Fruit fly (Drosophila melanogaster) whole organism, embryonic: ENCODE results near the gene CG15414.

Experiments used
- ATbp ChIP-seq: fragments of 200-800 bp; sonication (Bioruptor generic); optimal IDR thresholded peaks from 2 replicates; lab custom pipeline; 2017; ENCODE audit warnings: missing biosample characterization, mild to moderate bottlenecking, missing genetic modification characterization, missing genetic modification reagents
- Adf1 ChIP-seq: fragments of 200-800 bp; sonication (Bioruptor generic); IDR thresholded peaks from 2 replicates; pipeline ENCODE4 v1.3.6; 2022; ENCODE audit warnings: missing biosample characterization, missing genetic modification characterization
- CG10267 ChIP-seq: fragments of 200-800 bp; sonication (Bioruptor generic); optimal IDR thresholded peaks from 2 replicates; lab custom pipeline; 2018; ENCODE audit warnings: missing biosample characterization, mild to moderate bottlenecking, missing genetic modification characterization, moderate library complexity
- CG10321 ChIP-seq: fragments of 200-800 bp; sonication (Bioruptor generic); IDR thresholded peaks from 2 replicates; pipeline ENCODE4 v1.3.6; 2022; ENCODE audit warnings: missing biosample characterization, missing genetic modification characterization
- CG11504 ChIP-seq: fragments of 200-800 bp; sonication (Bioruptor generic); optimal IDR thresholded peaks from 3 replicates; lab custom pipeline; 2019; ENCODE audit warnings: missing biosample characterization, mild to moderate bottlenecking, missing genetic modification characterization, moderate library complexity
- CG11695 ChIP-seq: fragments of 200-800 bp; sonication (Bioruptor generic); IDR thresholded peaks from 3 replicates; pipeline ENCODE4 v1.3.6; 2022; ENCODE audit warnings: missing biosample characterization, missing genetic modification characterization
- CG12391 ChIP-seq: fragments of 200-800 bp; sonication (Bioruptor generic); optimal IDR thresholded peaks from 3 replicates; lab custom pipeline; 2018; ENCODE audit warnings: missing biosample characterization, mild to moderate bottlenecking, missing genetic modification characterization, moderate library complexity
- CG14710 ChIP-seq: fragments of 200-800 bp; sonication (Bioruptor generic); optimal IDR thresholded peaks from 3 replicates; lab custom pipeline; 2019; ENCODE audit warnings: missing biosample characterization, mild to moderate bottlenecking, missing genetic modification characterization, moderate library complexity
- CG14965 ChIP-seq: fragments of 200-800 bp; sonication (Bioruptor generic); optimal IDR thresholded peaks from 2 replicates; lab custom pipeline; 2016; ENCODE audit warnings: missing biosample characterization, missing genetic modification characterization, borderline replicate concordance
- CG15514 ChIP-seq: fragments of 200-800 bp; sonication (Bioruptor generic); optimal IDR thresholded peaks from 3 replicates; lab custom pipeline; 2017; ENCODE audit warnings: missing biosample characterization, missing genetic modification characterization, mild to moderate bottlenecking, moderate library complexity, missing genetic modification reagents
- CG16815 ChIP-seq: fragments of 200-800 bp; sonication (Bioruptor generic); optimal IDR thresholded peaks from 3 replicates; lab custom pipeline; 2017; ENCODE audit warnings: missing biosample characterization, mild to moderate bottlenecking, missing genetic modification characterization
- CG30403 ChIP-seq: fragments of 200-800 bp; sonication (Bioruptor generic); optimal IDR thresholded peaks from 3 replicates; lab custom pipeline; 2016; ENCODE audit warnings: missing biosample characterization, missing genetic modification characterization
- CG3847 ChIP-seq: fragments of 200-800 bp; sonication (Bioruptor generic); IDR thresholded peaks from 2 replicates; pipeline ENCODE4 v1.3.6; 2022; ENCODE audit warnings: missing biosample characterization, missing genetic modification characterization
- CG42726 ChIP-seq: fragments of 200-800 bp; sonication (Bioruptor generic); IDR thresholded peaks from 2 replicates; pipeline ENCODE4 v1.3.6; 2022; ENCODE audit warnings: missing biosample characterization, missing genetic modification characterization; ENCODE audit not compliant: partially characterized antibody
- CG4424 ChIP-seq: fragments of 200-800 bp; sonication (Bioruptor generic); optimal IDR thresholded peaks from 3 replicates; lab custom pipeline; 2016; ENCODE audit warnings: missing biosample characterization, missing genetic modification characterization
- CG6254 ChIP-seq: fragments of 200-800 bp; sonication (Bioruptor generic); optimal IDR thresholded peaks from 3 replicates; lab custom pipeline; 2017; ENCODE audit warnings: mild to moderate bottlenecking, missing biosample characterization, missing genetic modification reagents, missing genetic modification characterization
- CG8089 ChIP-seq: fragments of 200-800 bp; sonication (Bioruptor generic); optimal IDR thresholded peaks from 3 replicates; lab custom pipeline; 2016; ENCODE audit warnings: missing biosample characterization, missing genetic modification characterization
- CrebB ChIP-seq: fragments of 200-800 bp; sonication (Bioruptor generic); optimal IDR thresholded peaks from 3 replicates; lab custom pipeline; 2018; ENCODE audit warnings: missing biosample characterization, mild to moderate bottlenecking, missing genetic modification characterization
- Dbx ChIP-seq: fragments of 200-800 bp; sonication (Bioruptor generic); IDR thresholded peaks from 3 replicates; pipeline ENCODE4 v1.3.6; 2022; ENCODE audit warnings: missing biosample characterization, missing genetic modification characterization
- Dp ChIP-seq: fragments of 200-800 bp; sonication (Bioruptor generic); optimal IDR thresholded peaks from 2 replicates; lab custom pipeline; 2018; ENCODE audit warnings: missing biosample characterization, mild to moderate bottlenecking, missing genetic modification characterization, moderate library complexity
- Ets65A ChIP-seq: fragments of 200-800 bp; sonication (Bioruptor generic); peaks from one replicate; lab custom pipeline; 2016; ENCODE audit warnings: missing biosample characterization, missing genetic modification characterization
- Fer1 ChIP-seq: fragments of 200-800 bp; sonication (Bioruptor generic); optimal IDR thresholded peaks from 2 replicates; lab custom pipeline; 2017; ENCODE audit warnings: missing biosample characterization, mild to moderate bottlenecking, missing genetic modification characterization
- HLH54F ChIP-seq: fragments of 200-800 bp; sonication (Bioruptor generic); optimal IDR thresholded peaks from 3 replicates; lab custom pipeline; 2016; ENCODE audit warnings: missing biosample characterization, missing genetic modification characterization
- Hmx ChIP-seq: fragments of 200-800 bp; sonication (Bioruptor generic); optimal IDR thresholded peaks from 2 replicates; lab custom pipeline; 2016; ENCODE audit warnings: missing biosample characterization, missing genetic modification characterization
- Max ChIP-seq: fragments of 200-800 bp; sonication (Bioruptor generic); optimal IDR thresholded peaks from 2 replicates; lab custom pipeline; 2016; ENCODE audit warnings: missing biosample characterization, mild to moderate bottlenecking, missing genetic modification characterization
- Meics ChIP-seq: fragments of 200-800 bp; sonication (Bioruptor generic); optimal IDR thresholded peaks from 2 replicates; lab custom pipeline; 2017; ENCODE audit warnings: missing biosample characterization, mild to moderate bottlenecking, missing genetic modification characterization
- NFAT ChIP-seq: fragments of 200-800 bp; sonication (Bioruptor generic); IDR thresholded peaks from 2 replicates; pipeline ENCODE4 v1.3.6; 2022; ENCODE audit warnings: missing biosample characterization, missing genetic modification characterization
- Nf-YA ChIP-seq: fragments of 200-800 bp; sonication (Bioruptor generic); IDR thresholded peaks from 2 replicates; pipeline ENCODE4 v1.3.6; 2022; ENCODE audit warnings: missing biosample characterization, missing genetic modification characterization
- Pdp1 ChIP-seq, 2 experiments: fragments of 200-800 bp; sonication (Bioruptor generic); optimal IDR thresholded peaks; 3 replicates each; lab custom pipeline; 2016; ENCODE audit warnings: missing biosample characterization in 2 of 2, missing genetic modification characterization in 2 of 2, mild to moderate bottlenecking in 1 of 2, moderate library complexity in 1 of 2
- Sox102F ChIP-seq: fragments of 200-800 bp; sonication (Bioruptor generic); optimal IDR thresholded peaks from 2 replicates; lab custom pipeline; 2018; ENCODE audit warnings: missing biosample characterization, mild to moderate bottlenecking, missing genetic modification characterization, moderate library complexity
- Xbp1 ChIP-seq: fragments of 200-800 bp; sonication (Bioruptor generic); optimal IDR thresholded peaks from 3 replicates; lab custom pipeline; 2016; ENCODE audit warnings: missing biosample characterization, mild to moderate bottlenecking, missing genetic modification characterization
- ap ChIP-seq: fragments of 200-800 bp; sonication (Bioruptor generic); IDR thresholded peaks from 2 replicates; pipeline ENCODE4 v1.3.6; 2022; ENCODE audit warnings: missing biosample characterization, missing genetic modification characterization
- bab2 ChIP-seq: fragments of 200-800 bp; sonication (Bioruptor generic); optimal IDR thresholded peaks from 2 replicates; lab custom pipeline; 2016; ENCODE audit warnings: missing biosample characterization, missing genetic modification characterization
- btn ChIP-seq: fragments of 200-800 bp; sonication (Bioruptor generic); optimal IDR thresholded peaks from 2 replicates; lab custom pipeline; 2016; ENCODE audit warnings: missing biosample characterization, missing genetic modification characterization
- cwo ChIP-seq: fragments of 200-800 bp; sonication (Bioruptor generic); optimal IDR thresholded peaks from 3 replicates; lab custom pipeline; 2017; ENCODE audit warnings: missing biosample characterization, missing genetic modification characterization, mild to moderate bottlenecking, moderate library complexity, missing genetic modification reagents
- dan ChIP-seq: fragments of 200-800 bp; sonication (Bioruptor generic); IDR thresholded peaks from 2 replicates; pipeline ENCODE4 v1.3.6; 2022; ENCODE audit warnings: missing biosample characterization, missing genetic modification characterization
- en ChIP-seq: fragments of 200-800 bp; sonication (Bioruptor generic); optimal IDR thresholded peaks from 2 replicates; lab custom pipeline; 2016; ENCODE audit warnings: missing biosample characterization, missing genetic modification characterization
- fru ChIP-seq: fragments of >200 bp; optimal IDR thresholded peaks from 2 replicates; lab custom pipeline; 2017
- h ChIP-seq: fragments of >200 bp; optimal IDR thresholded peaks from 2 replicates; lab custom pipeline; 2017
- hkb ChIP-seq, 2 experiments: fragments of 200-800 bp in 1 of 2; fragments of >200 bp in 1 of 2; sonication (Bioruptor generic) in 1 of 2; IDR thresholded peaks in 1 of 2; optimal IDR thresholded peaks in 1 of 2; 2 replicates each; pipeline versions ENCODE4 v1.3.6 to Lab custom; 2017 to 2022; ENCODE audit warnings: missing biosample characterization in 1 of 2, missing genetic modification characterization in 1 of 2
- ind ChIP-seq: fragments of 200-800 bp; sonication (Bioruptor generic); optimal IDR thresholded peaks from 3 replicates; lab custom pipeline; 2016; ENCODE audit warnings: missing biosample characterization, missing genetic modification characterization
- jing ChIP-seq: fragments of 200-800 bp; sonication (Bioruptor generic); optimal IDR thresholded peaks from 2 replicates; lab custom pipeline; 2018; ENCODE audit warnings: missing biosample characterization, mild to moderate bottlenecking, missing genetic modification characterization
- nmo ChIP-seq: fragments of 200-800 bp; sonication (Bioruptor generic); optimal IDR thresholded peaks from 2 replicates; lab custom pipeline; 2018; ENCODE audit warnings: missing biosample characterization, mild to moderate bottlenecking, missing genetic modification characterization, moderate library complexity
- org-1 ChIP-seq: fragments of 200-800 bp; sonication (Bioruptor generic); optimal IDR thresholded peaks from 2 replicates; lab custom pipeline; 2017; ENCODE audit warnings: missing biosample characterization, missing genetic modification characterization
- rib ChIP-seq: fragments of 200-800 bp; sonication (Bioruptor generic); IDR thresholded peaks from 2 replicates; pipeline ENCODE4 v1.3.6; 2022; ENCODE audit warnings: missing biosample characterization, missing genetic modification characterization
- seq ChIP-seq: fragments of 200-800 bp; sonication (Bioruptor generic); IDR thresholded peaks from 2 replicates; pipeline ENCODE4 v1.3.6; 2022; ENCODE audit warnings: missing biosample characterization, missing genetic modification characterization
- sim ChIP-seq: fragments of 200-800 bp; sonication (Bioruptor generic); IDR thresholded peaks from 2 replicates; pipeline ENCODE4 v1.3.6; 2022; ENCODE audit warnings: missing biosample characterization, missing genetic modification characterization
- vvl ChIP-seq: fragments of 200-800 bp; sonication (Bioruptor generic); IDR thresholded peaks from 2 replicates; pipeline ENCODE4 v1.3.6; 2022; ENCODE audit warnings: missing biosample characterization, missing genetic modification characterization

The CG15414 gene

dm6 chr2L:3507209-3508164 is 16.6 kb upstream of the CG15414 start, which contains the start of gene tim (continued):
- TF ChIP-seq ap (GFP tag; lab: Robert Waterston, UW) (0 out of 2 replicates have a peak, but pooled peaks have one; percentile 14), ind (GFP tag; lab: Kevin White, UChicago) (peak; percentile 28), jing (GFP tag; lab: Kevin White, UChicago) (no peak), Meics (GFP tag; lab: Kevin White, UChicago) (peak; percentile 44), ATbp (GFP tag; lab: Kevin White, UChicago) (peak; percentile 46), CG14965 (GFP tag; lab: Kevin White, UChicago) (no peak), btn (GFP tag; lab: Kevin White, UChicago) (no peak), Xbp1 (peak; percentile 22), bab2 (GFP tag; lab: Kevin White, UChicago) (no peak), nmo (peak; percentile 59), CG11504 (tag; lab: Kevin White, UChicago) (peak; percentile 76), org-1 (GFP tag; lab: Kevin White, UChicago) (peak; percentile 43), CG12391 (tag; lab: Kevin White, UChicago) (peak; percentile 63), CG15514 (GFP tag; lab: Kevin White, UChicago) (peak; percentile 20), CrebB (no peak), Sox102F (peak; percentile 77), Adf1 (GFP tag; lab: Robert Waterston, UW) (peak; percentile 66; the same call in 1 of the 2 replicates), Hmx (GFP tag; lab: Kevin White, UChicago) (no peak), cwo (GFP tag; lab: Kevin White, UChicago) (peak; percentile 99), seq (peak; percentile 37; the same call in 1 of the 2 replicates), CG3847 (GFP tag; lab: Robert Waterston, UW) (no peak), fru (lab: Kevin White, UChicago) (no peak), Dp (GFP tag; lab: Kevin White, UChicago) (no peak), rib (GFP tag; lab: Robert Waterston, UW) (no peak), CG10267 (tag; lab: Kevin White, UChicago) (peak; percentile 36), CG6254 (GFP tag; lab: Kevin White, UChicago) (peak; percentile 21), Ets65A (peak; percentile 69), CG11695 (GFP tag; lab: Robert Waterston, UW) (no peak), en (no peak), CG4424 (peak; percentile 51), CG14710 (tag; lab: Kevin White, UChicago) (peak; percentile 39), NFAT (0 out of 2 replicates have a peak, but pooled peaks have one; percentile 16), HLH54F (GFP tag; lab: Kevin White, UChicago) (no peak), Fer1 (GFP tag; lab: Kevin White, UChicago) (no peak), Pdp1 (GFP tag; optimal IDR thresholded peaks at IDR 0.05; lab: Kevin White, UChicago) (peak in 1 of 2 experiments; percentile 76), Dbx (GFP tag; lab: Robert Waterston, UW) (0 out of 3 replicates have a peak, but pooled peaks have one; percentile 7), Max (GFP tag; lab: Kevin White, UChicago) (peak; percentile 9), CG8089 (GFP tag; lab: Kevin White, UChicago) (no peak), CG42726 (GFP tag; lab: Robert Waterston, UW) (0 out of 2 replicates have a peak, but pooled peaks have one; percentile 24), h (lab: Kevin White, UChicago) (no peak), dan (GFP tag; lab: Robert Waterston, UW) (no peak), hkb (optimal IDR thresholded peaks at IDR 0.05; lab: Kevin White, UChicago) (no peak), hkb (GFP tag; IDR thresholded peaks at IDR 0.05; lab: Robert Waterston, UW) (peak; percentile 14; the same call in 1 of the 2 replicates), vvl (GFP tag; lab: Robert Waterston, UW) (peak; percentile 46), CG10321 (no peak), sim (GFP tag; lab: Robert Waterston, UW) (no peak), Nf-YA (GFP tag; lab: Robert Waterston, UW) (0 out of 2 replicates have a peak, but pooled peaks have one; percentile 15), CG16815 (GFP tag; lab: Kevin White, UChicago) (peak; percentile 6), CG30403 (GFP tag; lab: Kevin White, UChicago) (peak; percentile 57)
